Worm (Caenorhabditis elegans) whole organism, late embryonic: Measurements from ENCODE around the gene Y51A2B.4.
"Not testable (repeated sequence)": the region's sequence is repeated elsewhere in the genome, so short reads cannot be mapped to it uniquely, and the experiment has no call there.

Source experiments
- C38D4.7 ChIP-seq: fragments of 200-800 bp; sonication (Bioruptor generic); optimal IDR thresholded peaks from 2 replicates; lab custom pipeline; 2018; ENCODE audit warnings: mild to moderate bottlenecking, missing genetic modification characterization, moderate library complexity, missing compliant biosample characterization
- Y22D7AL.16 ChIP-seq: sonication (generic microtip); optimal IDR thresholded peaks from 2 replicates; lab custom pipeline; 2016; ENCODE audit warnings: missing genetic modification characterization, missing compliant biosample characterization
- ahr-1 ChIP-seq: sonication (generic microtip); optimal IDR thresholded peaks from 2 replicates; lab custom pipeline; 2016; ENCODE audit warnings: missing genetic modification characterization, missing compliant biosample characterization
- ceh-18 ChIP-seq: sonication (generic microtip); optimal IDR thresholded peaks from 2 replicates; lab custom pipeline; 2016; ENCODE audit warnings: missing genetic modification characterization, missing compliant biosample characterization
- ceh-22 ChIP-seq: sonication (generic microtip); optimal IDR thresholded peaks from 2 replicates; lab custom pipeline; 2017; ENCODE audit warnings: missing biosample characterization, missing genetic modification characterization
- ceh-24 ChIP-seq: sonication (generic microtip); optimal IDR thresholded peaks from 2 replicates; lab custom pipeline; 2016; ENCODE audit warnings: mild to moderate bottlenecking, missing genetic modification characterization, missing compliant biosample characterization
- ceh-30 ChIP-seq: fragments of 150-350 bp; optimal IDR thresholded peaks from 2 replicates; lab custom pipeline; 2014; ENCODE audit warnings: missing biosample characterization, missing genetic modification characterization
- ceh-31 ChIP-seq: sonication (generic microtip); optimal IDR thresholded peaks from 2 replicates; lab custom pipeline; 2016; ENCODE audit warnings: missing genetic modification characterization, missing compliant biosample characterization
- ceh-34 ChIP-seq: sonication (generic microtip); optimal IDR thresholded peaks from 2 replicates; lab custom pipeline; 2016; ENCODE audit warnings: mild to moderate bottlenecking, missing genetic modification characterization, missing compliant biosample characterization
- ceh-45 ChIP-seq: fragments of 200-800 bp; sonication (Bioruptor generic); IDR thresholded peaks from 2 replicates; pipeline ENCODE4 v1.3.6; 2022; ENCODE audit warnings: missing genetic modification reagents, missing genetic modification characterization, missing compliant biosample characterization
- ceh-48 ChIP-seq: sonication (generic microtip); optimal IDR thresholded peaks from 2 replicates; lab custom pipeline; 2016; ENCODE audit warnings: missing genetic modification characterization, inconsistent platforms, missing compliant biosample characterization
- ceh-6 ChIP-seq: fragments of 200-800 bp; sonication (Bioruptor generic); optimal IDR thresholded peaks from 2 replicates; lab custom pipeline; 2018; ENCODE audit warnings: mild to moderate bottlenecking, missing genetic modification characterization, missing compliant biosample characterization
- ceh-9 ChIP-seq: sonication (generic microtip); optimal IDR thresholded peaks from 2 replicates; lab custom pipeline; 2016; ENCODE audit warnings: mild to moderate bottlenecking, missing genetic modification characterization, inconsistent platforms, missing compliant biosample characterization
- che-1 ChIP-seq: sonication (generic microtip); optimal IDR thresholded peaks from 2 replicates; lab custom pipeline; 2016; ENCODE audit warnings: mild to moderate bottlenecking, missing genetic modification characterization, missing compliant biosample characterization
- dmd-4 ChIP-seq: sonication (generic microtip); optimal IDR thresholded peaks from 2 replicates; lab custom pipeline; 2016; ENCODE audit warnings: borderline replicate concordance, missing genetic modification characterization, missing compliant biosample characterization
- elt-2 ChIP-seq: sonication (generic microtip); optimal IDR thresholded peaks from 2 replicates; lab custom pipeline; 2016; ENCODE audit warnings: missing genetic modification reagents, missing genetic modification characterization, missing compliant biosample characterization
- ets-4 ChIP-seq: sonication (generic microtip); optimal IDR thresholded peaks from 2 replicates; lab custom pipeline; 2016; ENCODE audit warnings: missing genetic modification characterization, missing compliant biosample characterization
- fkh-10 ChIP-seq: fragments of 150-350 bp; optimal IDR thresholded peaks from 2 replicates; lab custom pipeline; 2014; ENCODE audit warnings: missing biosample characterization, missing genetic modification reagents, missing genetic modification characterization
- gmeb-2 ChIP-seq: sonication (generic microtip); optimal IDR thresholded peaks from 2 replicates; lab custom pipeline; 2016; ENCODE audit warnings: missing genetic modification characterization, inconsistent platforms, missing compliant biosample characterization
- hlh-13 ChIP-seq: fragments of 200-800 bp; sonication (Bioruptor generic); optimal IDR thresholded peaks from 2 replicates; lab custom pipeline; 2018; ENCODE audit warnings: mild to moderate bottlenecking, missing genetic modification characterization, missing compliant biosample characterization
- hlh-15 ChIP-seq: sonication (generic microtip); optimal IDR thresholded peaks from 2 replicates; lab custom pipeline; 2016; ENCODE audit warnings: missing genetic modification characterization, missing compliant biosample characterization
- hlh-6 ChIP-seq: sonication (generic microtip); optimal IDR thresholded peaks from 2 replicates; lab custom pipeline; 2016; ENCODE audit warnings: missing genotype, missing genetic modification characterization, missing compliant biosample characterization
- hlh-8 ChIP-seq: sonication (generic microtip); optimal IDR thresholded peaks from 2 replicates; lab custom pipeline; 2016; ENCODE audit warnings: missing genotype, missing genetic modification characterization, missing compliant biosample characterization
- lim-6 ChIP-seq: sonication (generic microtip); optimal IDR thresholded peaks from 2 replicates; lab custom pipeline; 2016; ENCODE audit warnings: missing genetic modification characterization, missing compliant biosample characterization
- madf-2 ChIP-seq: sonication (generic microtip); optimal IDR thresholded peaks from 2 replicates; lab custom pipeline; 2017; ENCODE audit warnings: missing genetic modification characterization, missing compliant biosample characterization
- pax-1 ChIP-seq: fragments of 150-350 bp; optimal IDR thresholded peaks from 2 replicates; lab custom pipeline; 2014; ENCODE audit warnings: missing biosample characterization, missing genetic modification characterization
- tbx-2 ChIP-seq: sonication (generic microtip); optimal IDR thresholded peaks from 2 replicates; lab custom pipeline; 2016; ENCODE audit warnings: missing genetic modification characterization, missing compliant biosample characterization
- tbx-7 ChIP-seq: sonication (generic microtip); optimal IDR thresholded peaks from 2 replicates; lab custom pipeline; 2016; ENCODE audit warnings: missing genotype, missing genetic modification characterization, missing compliant biosample characterization
- unc-3 ChIP-seq, 2 experiments: fragments of 200-800 bp in 1 of 2; sonication (Bioruptor generic) in 1 of 2; sonication (generic microtip) in 1 of 2; conservative IDR thresholded peaks in 1 of 2; optimal IDR thresholded peaks in 1 of 2; 2 replicates each; pipeline versions ENCODE4 v1.3.6 to Lab custom; 2016 to 2022; ENCODE audit warnings: missing compliant biosample characterization in 2 of 2, missing genetic modification characterization in 2 of 2, missing genetic modification reagents in 1 of 2
- unc-55 ChIP-seq: sonication (generic microtip); optimal IDR thresholded peaks from 2 replicates; lab custom pipeline; 2017; ENCODE audit warnings: missing biosample characterization, missing genetic modification reagents, missing genetic modification characterization
- unc-86 ChIP-seq: sonication (generic microtip); optimal IDR thresholded peaks from 2 replicates; lab custom pipeline; 2016; ENCODE audit warnings: missing genetic modification characterization, missing compliant biosample characterization
- zip-5 ChIP-seq: sonication (generic microtip); optimal IDR thresholded peaks from 2 replicates; lab custom pipeline; 2016; ENCODE audit warnings: missing genetic modification characterization, missing compliant biosample characterization

Gene Y51A2B.4

DNA sequence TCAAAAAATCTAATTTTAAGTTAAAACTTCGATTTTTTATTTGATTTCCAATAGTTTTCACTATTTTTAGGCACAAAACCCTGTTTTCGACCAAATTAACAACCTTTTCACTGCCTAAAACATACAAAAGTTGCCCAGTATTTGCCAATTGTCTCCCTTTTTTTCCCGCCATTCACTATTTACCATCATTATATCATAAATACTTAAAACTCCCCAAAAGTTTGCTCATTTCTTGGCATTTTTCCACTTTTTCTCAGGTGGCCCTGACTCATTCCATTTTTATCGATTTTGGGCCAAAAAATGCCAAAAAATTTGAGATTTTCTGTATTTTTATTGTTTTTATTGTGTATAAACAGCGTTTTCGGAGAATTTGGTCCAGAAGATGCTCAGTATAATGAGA, 25.1 kb upstream of the Y51A2B.4 start, which contains the start of gene txt-8:
Gene txt-8, plus strand, starts transcription at position 301 of the 400 bp plus-strand sequence.
- TF ChIP-seq hlh-13 (GFP tag; lab: Kevin White, UChicago): no peak
- no peak for TF ChIP-seq hlh-6 (tag; lab: Kevin White, UChicago)
- no peak for TF ChIP-seq tbx-2 (tag; lab: Kevin White, UChicago)
- no peak for TF ChIP-seq pax-1
- no peak for TF ChIP-seq hlh-8
- no peak for TF ChIP-seq ceh-9 (tag; lab: Kevin White, UChicago)
- no peak for TF ChIP-seq unc-55 (GFP tag; lab: Kevin White, UChicago)
- no peak for TF ChIP-seq lim-6 (tag; lab: Kevin White, UChicago)
- TF ChIP-seq elt-2: no peak
- no peak for TF ChIP-seq unc-3 (GFP tag; conservative IDR thresholded peaks at IDR 0.05; lab: Robert Waterston, UW)
- no peak for TF ChIP-seq unc-3 (tag; optimal IDR thresholded peaks at IDR 0.05; lab: Kevin White, UChicago)
- TF ChIP-seq ceh-34 (tag; lab: Kevin White, UChicago): no peak
- TF ChIP-seq gmeb-2 (tag; lab: Kevin White, UChicago): no peak
- no peak for TF ChIP-seq ceh-31
- no peak for TF ChIP-seq ceh-45
- no peak for TF ChIP-seq ceh-18 (tag; lab: Kevin White, UChicago)
- TF ChIP-seq ceh-48 (tag; lab: Kevin White, UChicago): no peak

DNA sequence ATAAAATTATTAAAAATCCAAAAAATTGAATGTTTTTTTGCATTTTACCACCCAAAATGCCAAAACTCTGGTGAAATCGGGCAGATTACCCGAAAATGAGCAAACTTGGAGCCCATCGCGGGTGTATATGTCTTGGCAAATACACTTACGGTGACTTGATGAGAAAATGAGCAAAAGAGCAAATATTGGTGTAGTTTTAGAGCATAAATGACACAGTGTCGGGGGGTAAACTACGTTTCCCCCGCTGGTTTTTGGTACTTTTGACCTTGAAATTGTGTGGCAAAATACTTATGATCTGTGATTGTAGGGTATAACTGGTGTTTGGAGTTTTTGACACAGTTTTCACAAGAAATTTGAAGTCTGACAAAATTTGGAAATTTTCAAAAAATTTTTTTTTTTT, 23.9 kb upstream of the Y51A2B.4 start, which contains the start of gene ZK262.2:
Gene ZK262.2, minus strand, starts transcription at position 101 of the 400 bp plus-strand sequence.
- TF ChIP-seq C38D4.7 (GFP tag; lab: Kevin White, UChicago): no peak
- no peak for TF ChIP-seq gmeb-2 (tag; lab: Kevin White, UChicago)
- no peak for TF ChIP-seq ahr-1
- TF ChIP-seq madf-2 (tag; lab: Kevin White, UChicago): no peak
- no peak for TF ChIP-seq ceh-22 (tag; lab: Kevin White, UChicago)
- no peak for TF ChIP-seq ets-4 (tag; lab: Kevin White, UChicago)
- no peak for TF ChIP-seq Y22D7AL.16
- no peak for TF ChIP-seq zip-5 (tag; lab: Kevin White, UChicago)
- TF ChIP-seq ceh-24 (tag; lab: Kevin White, UChicago): no peak
- no peak for TF ChIP-seq ceh-6 (GFP tag; lab: Kevin White, UChicago)
- TF ChIP-seq hlh-15: no peak
- TF ChIP-seq, all 69 proteins: peak for 0

DNA sequence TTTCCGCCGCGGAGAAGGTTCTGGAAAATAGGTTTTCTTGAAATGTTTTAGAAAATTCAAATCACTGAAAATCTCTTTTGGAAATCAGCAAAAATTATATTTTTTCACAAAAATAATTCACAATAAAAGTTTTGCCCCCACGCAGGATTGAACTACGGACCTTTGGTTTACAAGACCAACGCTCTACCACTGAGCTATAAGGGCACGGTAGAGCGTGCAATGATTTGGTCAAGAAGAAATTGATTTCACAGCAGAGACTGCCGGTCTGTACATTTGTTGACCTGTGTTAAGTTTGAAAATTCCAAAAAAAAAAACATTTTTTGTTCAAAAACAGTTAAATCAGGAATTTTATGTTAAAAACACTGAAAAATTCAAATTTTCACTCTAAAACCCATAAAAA, 23.4 kb upstream of the Y51A2B.4 start:
- TF ChIP-seq che-1 (tag; lab: Kevin White, UChicago): no peak
- TF ChIP-seq ceh-30 (tag; lab: Kevin White, UChicago): no peak
- TF ChIP-seq dmd-4 (tag; lab: Kevin White, UChicago): no peak
- TF ChIP-seq unc-86: no peak
- TF ChIP-seq unc-3 (GFP tag; conservative IDR thresholded peaks at IDR 0.05; lab: Robert Waterston, UW): no peak
- no peak for TF ChIP-seq unc-3 (tag; optimal IDR thresholded peaks at IDR 0.05; lab: Kevin White, UChicago)
- no peak for TF ChIP-seq gmeb-2 (tag; lab: Kevin White, UChicago)
- TF ChIP-seq tbx-7 (tag; lab: Kevin White, UChicago): no peak
- no peak for TF ChIP-seq tbx-2 (tag; lab: Kevin White, UChicago)

DNA sequence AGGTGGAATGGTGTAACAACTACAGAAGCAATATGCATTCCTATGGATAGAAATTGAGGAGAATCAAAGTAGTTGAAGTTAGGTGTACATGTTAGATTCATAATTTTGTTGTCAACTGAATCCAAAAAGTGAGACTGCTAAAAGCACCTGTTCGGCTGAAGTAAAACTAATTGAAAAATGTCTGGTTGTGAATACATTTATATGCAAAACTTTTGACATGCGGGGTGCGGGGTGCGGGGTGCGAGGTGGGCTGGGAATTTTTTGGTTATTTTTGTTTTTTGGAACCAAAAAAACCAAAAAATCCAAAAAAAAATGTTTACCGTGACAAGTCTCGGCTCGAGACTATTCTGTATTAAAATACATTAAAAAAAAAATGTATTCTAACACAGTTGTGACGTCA, 21.2 kb upstream of the Y51A2B.4 start, which contains the start of gene srh-207:
Gene srh-207, minus strand, starts transcription at position 101 of the 400 bp plus-strand sequence.
- TF ChIP-seq zip-5 (tag; lab: Kevin White, UChicago): no peak
- TF ChIP-seq, all 69 proteins: peak for 0

DNA sequence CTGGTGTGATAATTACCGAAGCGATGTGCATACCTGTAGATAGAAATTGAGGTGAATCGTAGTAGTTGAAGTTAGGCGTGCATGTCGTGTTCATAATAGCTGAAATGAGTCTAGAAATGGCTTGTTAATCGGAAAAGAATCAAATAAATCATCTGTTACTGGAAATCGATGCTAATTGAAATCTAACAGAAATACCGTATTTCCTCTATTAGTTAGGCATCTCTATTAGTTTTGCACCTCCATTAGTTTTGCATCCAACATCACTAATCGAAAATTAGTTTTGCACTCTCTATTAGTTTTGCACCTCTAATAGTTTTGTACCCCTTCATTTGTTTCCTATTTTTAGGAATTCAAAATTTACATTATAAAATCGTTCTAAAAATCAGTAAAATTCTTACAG, 15.8 kb upstream of the Y51A2B.4 start, which contains the start of gene srh-209:
Gene srh-209, minus strand, starts transcription at position 101 of the 400 bp plus-strand sequence.
- not testable (repeated sequence) for TF ChIP-seq fkh-10; unc-55 (GFP tag; lab: Kevin White, UChicago); che-1 (tag; lab: Kevin White, UChicago)
